In genomic region chrV:8782112-8782511, ce11 we compare ENCODE assay signal across 7 worm cellular contexts.
A peak's percentile ranks its signal among the peaks of the same experiment; 100 is the strongest.
TF ChIP-seq lines count a peak whose summit lies in the region.

No protein-coding gene starts in this region.

TF ChIP-seq in whole organism, L1 larva, 84 proteins besides CTCF, POLR2A, EP300 and RAD21:
- TF ChIP-seq nhr-20 (tag; optimal IDR thresholded peaks at IDR 0.05; lab: Kevin White, UChicago) (peak; percentile 1), lin-14 (GFP tag; optimal IDR thresholded peaks at IDR 0.05; lab: Kevin White, UChicago) (peak; percentile 13), mdl-1 (tag; optimal IDR thresholded peaks at IDR 0.05; lab: Kevin White, UChicago) (no peak), mep-1 (tag; optimal IDR thresholded peaks at IDR 0.05; lab: Kevin White, UChicago) (peak; percentile 39), unc-86 (tag; optimal IDR thresholded peaks at IDR 0.05; lab: Kevin White, UChicago) (no peak)
TF ChIP-seq in whole organism, L1 larva: peak in this region for 3.

TF ChIP-seq in whole organism, L2 larva, 48 proteins besides CTCF, POLR2A, EP300 and RAD21:
- TF ChIP-seq nhr-12 (tag; optimal IDR thresholded peaks at IDR 0.05; lab: Kevin White, UChicago) (no peak), fos-1 (tag; optimal IDR thresholded peaks at IDR 0.05; lab: Kevin White, UChicago) (peak; percentile 6), Y55F3AM.14 (GFP tag; optimal IDR thresholded peaks at IDR 0.05; lab: Kevin White, UChicago) (no peak), nhr-129 (tag; optimal IDR thresholded peaks at IDR 0.05; lab: Kevin White, UChicago) (peak; percentile 45)

TF ChIP-seq in whole organism, L3 larva, 47 proteins besides CTCF, POLR2A, EP300 and RAD21:
- peak; percentile 6 for TF ChIP-seq pha-4 (tag; optimal IDR thresholded peaks at IDR 0.05; lab: Kevin White, UChicago)
- TF ChIP-seq R02D3.7 (tag; optimal IDR thresholded peaks at IDR 0.05; lab: Kevin White, UChicago): no peak

TF ChIP-seq in whole organism, L4 larva, 104 proteins besides CTCF, POLR2A, EP300 and RAD21:
- TF ChIP-seq nhr-28 (tag; optimal IDR thresholded peaks at IDR 0.05; lab: Kevin White, UChicago) (no peak), set-16 (GFP tag; IDR thresholded peaks at IDR 0.05; lab: Robert Waterston, UW) (no peak), mes-2 (tag; optimal IDR thresholded peaks at IDR 0.05; lab: Kevin White, UChicago; ENCODE audit: poor library complexity, severe bottlenecking) (peak; percentile 44), unc-62 (GFP tag; optimal IDR thresholded peaks at IDR 0.05 in 1 of 2; lab: Kevin White, UChicago) (peak in 1 of 2 experiments; percentile 96), unc-62 (tag; optimal IDR thresholded peaks at IDR 0.05; lab: Kevin White, UChicago) (no peak), aha-1 (tag; lab: Kevin White, UChicago) (peak; percentile 64)

TF ChIP-seq in whole organism, early embryonic, 17 proteins besides CTCF, POLR2A, EP300 and RAD21:
- TF ChIP-seq tbx-37 (GFP tag; conservative IDR thresholded peaks at IDR 0.05; lab: Robert Waterston, UW) (0 out of 2 replicates have a peak, but pooled peaks have one; percentile 10), ceh-36 (tag; optimal IDR thresholded peaks at IDR 0.05; lab: Kevin White, UChicago) (no peak)

TF ChIP-seq in whole organism, mixed stage, embryonic, 35 proteins besides CTCF, POLR2A, EP300 and RAD21:
- TF ChIP-seq cnd-1 (tag; optimal IDR thresholded peaks at IDR 0.05; lab: Kevin White, UChicago) (no peak), sem-2 (GFP tag; optimal IDR thresholded peaks at IDR 0.05; lab: Kevin White, UChicago) (no peak), sptf-1 (tag; optimal IDR thresholded peaks at IDR 0.05; lab: Kevin White, UChicago) (peak; percentile 33), mep-1 (tag; optimal IDR thresholded peaks at IDR 0.05; lab: Kevin White, UChicago) (no peak)

TF ChIP-seq in whole organism, young adult, 124 proteins besides CTCF, POLR2A, EP300 and RAD21:
- TF ChIP-seq ceh-27 (GFP tag; optimal IDR thresholded peaks at IDR 0.05; lab: Kevin White, UChicago) (peak; percentile 8), C06A6.2 (GFP tag; conservative IDR thresholded peaks at IDR 0.05; lab: Robert Waterston, UW) (no peak)
